Worm (Caenorhabditis elegans) whole organism, young adult: Measurements from ENCODE around the gene lgc-50.
A peak's percentile ranks its signal among the peaks of the same experiment; 100 is the strongest.

Source experiments
- F22D6.2 ChIP-seq: sonication (generic microtip); optimal IDR thresholded peaks from 2 replicates; lab custom pipeline; 2016; ENCODE audit warnings: mild to moderate bottlenecking, missing genetic modification characterization, missing compliant biosample characterization
- K12H6.12 ChIP-seq: fragments of 200-800 bp; sonication (Bioruptor generic); optimal IDR thresholded peaks from 2 replicates; lab custom pipeline; 2018; ENCODE audit warnings: mild to moderate bottlenecking, missing genetic modification characterization, missing compliant biosample characterization
- T26A5.8 ChIP-seq: sonication (generic microtip); optimal IDR thresholded peaks from 2 replicates; lab custom pipeline; 2016; ENCODE audit warnings: missing genetic modification characterization, missing compliant biosample characterization
- ZK185.1 ChIP-seq: sonication (generic microtip); optimal IDR thresholded peaks from 2 replicates; lab custom pipeline; 2016; ENCODE audit warnings: mild to moderate bottlenecking, missing genetic modification characterization, missing compliant biosample characterization; ENCODE audit not compliant: poor library complexity, severe bottlenecking
- athp-1 ChIP-seq: sonication (generic microtip); optimal IDR thresholded peaks from 2 replicates; lab custom pipeline; 2017; ENCODE audit warnings: mild to moderate bottlenecking, missing genetic modification characterization, missing compliant biosample characterization
- attf-5 ChIP-seq: fragments of 200-800 bp; sonication (Bioruptor generic); optimal IDR thresholded peaks from 2 replicates; lab custom pipeline; 2018; ENCODE audit warnings: mild to moderate bottlenecking, missing genetic modification characterization, missing compliant biosample characterization
- ccch-3 ChIP-seq: fragments of 200-800 bp; sonication (Bioruptor generic); optimal IDR thresholded peaks from 2 replicates; lab custom pipeline; 2018; ENCODE audit warnings: mild to moderate bottlenecking, missing genetic modification characterization, missing compliant biosample characterization
- cebp-1 ChIP-seq, 2 experiments: fragments of 200-800 bp in 1 of 2; sonication (Bioruptor generic) in 1 of 2; sonication (generic microtip) in 1 of 2; IDR thresholded peaks in 1 of 2; optimal IDR thresholded peaks in 1 of 2; 2 replicates each; pipeline versions ENCODE4 v1.3.6 to Lab custom; 2017 to 2022; ENCODE audit warnings: missing compliant biosample characterization in 2 of 2, missing genetic modification characterization in 2 of 2, mild to moderate bottlenecking in 1 of 2, missing genetic modification reagents in 1 of 2, moderate library complexity in 1 of 2
- cebp-2 ChIP-seq: fragments of 200-800 bp; sonication (Bioruptor generic); IDR thresholded peaks from 2 replicates; pipeline ENCODE4 v1.3.6; 2022; ENCODE audit warnings: missing genetic modification characterization, missing compliant biosample characterization
- ceh-40 ChIP-seq: fragments of 200-800 bp; sonication (Bioruptor generic); IDR thresholded peaks from 2 replicates; pipeline ENCODE4 v1.3.6; 2022; ENCODE audit warnings: missing genetic modification characterization, missing compliant biosample characterization
- die-1 ChIP-seq: sonication (generic microtip); optimal IDR thresholded peaks from 2 replicates; lab custom pipeline; 2016; ENCODE audit warnings: missing genotype, mild to moderate bottlenecking, missing genetic modification characterization, missing compliant biosample characterization
- dpff-1 ChIP-seq: sonication (generic microtip); optimal IDR thresholded peaks from 2 replicates; lab custom pipeline; 2017; ENCODE audit warnings: mild to moderate bottlenecking, missing genetic modification characterization, missing compliant biosample characterization
- egl-44 ChIP-seq: fragments of 200-800 bp; sonication (Bioruptor generic); IDR thresholded peaks from 2 replicates; pipeline ENCODE4 v1.3.6; 2022; ENCODE audit warnings: missing genetic modification reagents, missing genetic modification characterization, missing compliant biosample characterization
- ekl-4 ChIP-seq: fragments of 200-800 bp; sonication (Bioruptor generic); IDR thresholded peaks from 2 replicates; pipeline ENCODE4 v1.3.6; 2022; ENCODE audit warnings: missing genetic modification reagents, missing genetic modification characterization, missing compliant biosample characterization
- hlh-12 ChIP-seq: sonication (generic microtip); optimal IDR thresholded peaks from 2 replicates; lab custom pipeline; 2016; ENCODE audit warnings: missing genetic modification characterization, missing compliant biosample characterization
- hmg-1.2 ChIP-seq: fragments of 200-800 bp; sonication (Bioruptor generic); IDR thresholded peaks from 2 replicates; pipeline ENCODE4 v1.3.6; 2022; ENCODE audit warnings: missing genetic modification reagents, missing genetic modification characterization, missing compliant biosample characterization
- hrde-1 ChIP-seq: sonication (generic microtip); optimal IDR thresholded peaks from 2 replicates; lab custom pipeline; 2016; ENCODE audit warnings: missing genetic modification characterization, mild to moderate bottlenecking, missing compliant biosample characterization, moderate library complexity, missing genotype, missing genetic modification reagents, borderline replicate concordance
- hsf-1 ChIP-seq: fragments of 200-800 bp; sonication (Bioruptor generic); IDR thresholded peaks from 2 replicates; pipeline ENCODE4 v1.3.6; 2022; ENCODE audit warnings: missing genetic modification reagents, missing genetic modification characterization, missing compliant biosample characterization
- lin-26 ChIP-seq: fragments of 200-800 bp; sonication (Bioruptor generic); IDR thresholded peaks from 2 replicates; pipeline ENCODE4 v1.3.6; 2022; ENCODE audit warnings: missing genetic modification reagents, missing genetic modification characterization, missing compliant biosample characterization
- lin-35 ChIP-seq, 3 experiments: fragments of 150-350 bp in 2 of 3; sonication (generic microtip) in 1 of 3; optimal IDR thresholded peaks; 2 replicates each; lab custom pipeline; 2014 to 2018; ENCODE audit warnings: missing biosample characterization in 3 of 3, missing genetic modification characterization in 3 of 3, missing genetic modification reagents in 3 of 3
- lin-40 ChIP-seq: sonication (generic microtip); optimal IDR thresholded peaks from 2 replicates; lab custom pipeline; 2016; ENCODE audit warnings: missing genetic modification characterization, mild to moderate bottlenecking, missing compliant biosample characterization, missing genotype, missing genetic modification reagents
- lin-54 ChIP-seq: fragments of 200-800 bp; sonication (Bioruptor generic); optimal IDR thresholded peaks from 2 replicates; lab custom pipeline; 2018; ENCODE audit warnings: mild to moderate bottlenecking, missing genetic modification characterization, missing compliant biosample characterization
- lsl-1 ChIP-seq: fragments of 200-800 bp; sonication (Bioruptor generic); optimal IDR thresholded peaks from 2 replicates; lab custom pipeline; 2018; ENCODE audit warnings: mild to moderate bottlenecking, missing genetic modification characterization, moderate library complexity, missing compliant biosample characterization
- madf-6 ChIP-seq: fragments of 200-800 bp; sonication (Bioruptor generic); IDR thresholded peaks from 2 replicates; pipeline ENCODE4 v1.3.6; 2022; ENCODE audit warnings: missing genetic modification reagents, missing genetic modification characterization, missing compliant biosample characterization
- mes-4 ChIP-seq: sonication (generic microtip); optimal IDR thresholded peaks from 2 replicates; lab custom pipeline; 2016; ENCODE audit warnings: missing genotype, missing genetic modification characterization, missing compliant biosample characterization
- nhr-120 ChIP-seq: fragments of 200-800 bp; sonication (Bioruptor generic); IDR thresholded peaks from 2 replicates; pipeline ENCODE4 v1.3.6; 2022; ENCODE audit warnings: missing genetic modification characterization, missing compliant biosample characterization
- nhr-80 ChIP-seq: sonication (generic microtip); optimal IDR thresholded peaks from 2 replicates; lab custom pipeline; 2016; ENCODE audit warnings: missing genetic modification characterization, missing compliant biosample characterization
- pha-4 ChIP-seq: fragments of 150-350 bp; sonication (generic microtip); optimal IDR thresholded peaks from 2 replicates; lab custom pipeline; 2014; ENCODE audit warnings: missing biosample characterization, missing genetic modification reagents, missing genetic modification characterization
- sdz-38 ChIP-seq: sonication (generic microtip); optimal IDR thresholded peaks from 2 replicates; lab custom pipeline; 2016; ENCODE audit warnings: missing genotype, missing genetic modification characterization, missing compliant biosample characterization
- snpc-3.4 ChIP-seq: sonication (generic microtip); optimal IDR thresholded peaks from 2 replicates; lab custom pipeline; 2017; ENCODE audit warnings: missing genetic modification characterization, mild to moderate bottlenecking, missing compliant biosample characterization, antibody characterized with exemption, moderate library complexity, missing genotype, missing genetic modification reagents
- snpc-4 ChIP-seq, 5 experiments: fragments of 150-350 bp in 1 of 5; sonication (generic microtip) in 4 of 5; optimal IDR thresholded peaks; 2 replicates each; lab custom pipeline; 2014 to 2018; ENCODE audit warnings: missing genetic modification characterization in 5 of 5, missing biosample characterization in 3 of 5, antibody characterized with exemption in 2 of 5, mild to moderate bottlenecking in 2 of 5, missing compliant biosample characterization in 2 of 5, missing genotype in 2 of 5, moderate library complexity in 2 of 5, missing genetic modification reagents in 1 of 5
- somi-1 ChIP-seq: fragments of 200-800 bp; sonication (Bioruptor generic); optimal IDR thresholded peaks from 2 replicates; lab custom pipeline; 2018; ENCODE audit warnings: mild to moderate bottlenecking, missing genetic modification characterization, missing compliant biosample characterization
- tbp1 ChIP-seq: fragments of 200-800 bp; sonication (Bioruptor generic); optimal IDR thresholded peaks from 2 replicates; lab custom pipeline; 2018; ENCODE audit warnings: mild to moderate bottlenecking, missing genetic modification characterization, missing compliant biosample characterization
- tlf-1 ChIP-seq: fragments of 200-800 bp; sonication (Bioruptor generic); optimal IDR thresholded peaks from 2 replicates; lab custom pipeline; 2018; ENCODE audit warnings: mild to moderate bottlenecking, missing genetic modification characterization, missing compliant biosample characterization
- zim-3 ChIP-seq: sonication (generic microtip); optimal IDR thresholded peaks from 2 replicates; lab custom pipeline; 2017; ENCODE audit warnings: mild to moderate bottlenecking, missing genetic modification characterization, moderate library complexity, missing compliant biosample characterization
- ztf-18 ChIP-seq: sonication (generic microtip); optimal IDR thresholded peaks from 2 replicates; lab custom pipeline; 2016; ENCODE audit warnings: missing genotype, mild to moderate bottlenecking, missing genetic modification characterization, missing compliant biosample characterization
- ztf-28 ChIP-seq: fragments of 200-800 bp; sonication (Bioruptor generic); IDR thresholded peaks from 2 replicates; pipeline ENCODE4 v1.3.6; 2022; ENCODE audit warnings: missing genetic modification reagents, missing genetic modification characterization, missing compliant biosample characterization

lgc-50 gene

DNA sequence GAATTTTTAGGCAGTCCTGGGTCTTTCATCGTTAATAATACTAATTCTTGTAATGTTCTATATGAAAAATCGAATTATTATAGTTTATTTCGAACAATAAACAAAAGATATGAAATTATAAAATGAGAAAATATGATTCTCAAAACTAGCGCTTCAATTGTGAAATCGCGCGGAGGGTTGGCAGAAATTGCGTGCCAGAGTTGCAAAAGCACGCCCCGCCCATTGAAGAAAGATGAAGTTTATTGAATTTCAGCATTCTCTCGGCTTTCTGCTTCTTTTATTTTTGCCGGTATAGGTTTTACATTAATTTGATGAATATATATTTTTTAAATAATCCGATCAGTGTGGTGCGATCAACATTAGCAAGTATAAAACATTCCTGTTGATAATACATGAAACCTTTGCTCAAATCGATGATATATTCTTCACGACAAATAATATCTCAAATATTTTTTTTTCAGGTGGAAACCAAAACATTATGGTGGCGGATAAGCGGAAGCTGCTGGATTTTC is 36.2 kb downstream of the lgc-50 start, which contains the start of the genes eco-1 and hmgr-1:
eco-1 (minus strand) TSS at position 59 of the 512 bp plus-strand sequence.
hmgr-1 (plus strand) TSS at position 462 of the 512 bp plus-strand sequence.
- TF ChIP-seq mes-4 (tag; lab: Kevin White, UChicago), result no peak
- TF ChIP-seq lin-54 (GFP tag; lab: Kevin White, UChicago), result peak; percentile 22
- TF ChIP-seq ceh-40, result no peak
- peak in 1 of 3 experiments; percentile 8 for TF ChIP-seq lin-35 (GFP tag; optimal IDR thresholded peaks at IDR 0.05; lab: Kevin White, UChicago)
- TF ChIP-seq cebp-1 (GFP tag; IDR thresholded peaks at IDR 0.05; lab: Robert Waterston, UW), result no peak
- TF ChIP-seq cebp-1 (tag; optimal IDR thresholded peaks at IDR 0.05; lab: Kevin White, UChicago), result peak; percentile 39

DNA sequence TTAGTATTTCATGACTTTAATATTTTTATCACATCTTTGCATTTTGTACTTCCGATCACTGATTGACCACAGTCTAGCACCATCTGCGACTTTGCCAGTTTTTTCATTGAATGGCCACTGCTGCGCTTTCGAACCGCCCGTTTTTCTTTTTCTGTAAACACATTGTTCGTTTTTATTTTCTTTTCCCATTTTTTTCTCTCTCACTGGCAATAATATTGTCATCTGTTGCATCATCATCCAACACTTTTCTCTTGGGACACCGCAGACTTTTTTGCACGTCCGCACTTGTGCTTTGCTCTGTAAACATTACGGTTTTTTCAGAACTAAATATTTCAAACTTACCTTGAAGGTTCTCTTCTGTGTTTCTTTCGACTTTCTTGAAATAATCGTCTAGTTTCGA is 36.6 kb downstream of the lgc-50 start:
- TF ChIP-seq K12H6.12 (tag; lab: Kevin White, UChicago) (peak; percentile 32), nhr-80 (tag; lab: Kevin White, UChicago) (peak; percentile 8), ZK185.1 (tag; lab: Kevin White, UChicago) (no peak), cebp-1 (GFP tag; IDR thresholded peaks at IDR 0.05; lab: Robert Waterston, UW) (no peak), cebp-1 (tag; optimal IDR thresholded peaks at IDR 0.05; lab: Kevin White, UChicago) (peak; percentile 5), ztf-28 (no peak), lin-40 (tag; lab: Kevin White, UChicago) (peak; percentile 10), somi-1 (GFP tag; lab: Kevin White, UChicago) (peak; percentile 37), attf-5 (GFP tag; lab: Kevin White, UChicago) (peak; percentile 9), hlh-12 (tag; lab: Kevin White, UChicago) (no peak), tlf-1 (no peak), dpff-1 (tag; lab: Kevin White, UChicago) (no peak), lin-26 (GFP tag; lab: Robert Waterston, UW) (peak; percentile 41; the same call in 1 of the 2 replicates), zim-3 (tag; lab: Kevin White, UChicago) (no peak), T26A5.8 (tag; lab: Kevin White, UChicago) (no peak), ccch-3 (GFP tag; lab: Kevin White, UChicago) (no peak)

DNA sequence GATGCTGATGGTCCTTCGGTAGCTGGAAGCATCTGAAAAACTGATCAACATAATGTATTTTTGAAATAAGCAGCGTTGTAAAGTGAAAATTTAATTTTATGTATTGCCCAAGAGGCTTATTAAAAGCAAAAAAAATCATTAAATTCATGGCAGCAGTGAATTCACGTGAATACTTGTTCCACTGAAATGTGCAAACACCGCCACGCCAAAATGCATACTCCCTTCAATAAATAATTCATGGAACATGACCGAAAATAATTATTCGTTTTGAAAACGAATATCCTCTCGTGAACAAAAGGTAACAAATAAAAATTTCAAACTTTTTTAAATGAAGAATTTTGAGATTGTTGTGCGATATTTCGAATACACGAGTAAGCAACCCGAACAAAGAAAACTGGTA is 37.9 kb downstream of the lgc-50 start, which contains the start of gene F08F8.10:
F08F8.10 (minus strand) TSS at position 38 of the 400 bp plus-strand sequence.
- TF ChIP-seq tbp1 (peak; percentile 33), hsf-1 (0 out of 2 replicates have a peak, but pooled peaks have one; percentile 29), ztf-18 (tag; lab: Kevin White, UChicago) (peak; percentile 14), cebp-2 (GFP tag; lab: Robert Waterston, UW) (no peak), pha-4 (no peak), ekl-4 (GFP tag; lab: Robert Waterston, UW) (peak; percentile 32; the same call in 1 of the 2 replicates), die-1 (tag; lab: Kevin White, UChicago) (peak; percentile 24), cebp-1 (GFP tag; IDR thresholded peaks at IDR 0.05; lab: Robert Waterston, UW) (no peak), cebp-1 (tag; optimal IDR thresholded peaks at IDR 0.05; lab: Kevin White, UChicago) (peak; percentile 39), mes-4 (tag; lab: Kevin White, UChicago) (no peak), lin-54 (GFP tag; lab: Kevin White, UChicago) (peak; percentile 23), lsl-1 (GFP tag; lab: Kevin White, UChicago) (no peak), madf-6 (no peak), athp-1 (tag; lab: Kevin White, UChicago) (peak; percentile 24), K12H6.12 (tag; lab: Kevin White, UChicago) (peak; percentile 8), F22D6.2 (tag; lab: Kevin White, UChicago) (no peak), lin-26 (GFP tag; lab: Robert Waterston, UW) (no peak), egl-44 (no peak), snpc-3.4 (tag; lab: Kevin White, UChicago) (peak; percentile 5), nhr-120 (GFP tag; lab: Robert Waterston, UW) (no peak), sdz-38 (tag; lab: Kevin White, UChicago) (no peak), hmg-1.2 (GFP tag; lab: Robert Waterston, UW) (peak; percentile 29; the same call in 1 of the 2 replicates), attf-5 (GFP tag; lab: Kevin White, UChicago) (peak; percentile 65), lin-40 (tag; lab: Kevin White, UChicago) (no peak), hrde-1 (tag; lab: Kevin White, UChicago) (peak; percentile 14), snpc-4 (GFP tag; optimal IDR thresholded peaks at IDR 0.05; lab: Kevin White, UChicago) (no peak), snpc-4 (tag; optimal IDR thresholded peaks at IDR 0.05; lab: Kevin White, UChicago) (peak in 2 of 4 experiments; percentile 14 to 24)
